Worm (Caenorhabditis elegans) whole organism, L4 larva: ENCODE measurements around the gene ints-11.

ENCODE experiments used
- aly-2 ChIP-seq: sonication (generic microtip); optimal IDR thresholded peaks from 2 replicates; lab custom pipeline; 2018; ENCODE audit warnings: missing biosample characterization, missing genetic modification characterization
- gei-8 ChIP-seq: fragments of 200-800 bp; sonication (Bioruptor generic); optimal IDR thresholded peaks from 2 replicates; lab custom pipeline; 2018; ENCODE audit warnings: mild to moderate bottlenecking, missing genetic modification characterization, missing compliant biosample characterization
- hif-1 ChIP-seq, 2 experiments: sonication (generic microtip); optimal IDR thresholded peaks; 2 replicates each; lab custom pipeline; 2016 to 2017; ENCODE audit warnings: missing compliant biosample characterization in 2 of 2, missing genetic modification characterization in 2 of 2, missing genetic modification reagents in 2 of 2, missing genotype in 2 of 2, mild to moderate bottlenecking in 1 of 2
- nhr-28 ChIP-seq: fragments of 150-350 bp; optimal IDR thresholded peaks from 2 replicates; lab custom pipeline; 2014; ENCODE audit warnings: missing biosample characterization, missing genetic modification characterization
- pqm-1 ChIP-seq: sonication (generic microtip); optimal IDR thresholded peaks from 2 replicates; lab custom pipeline; 2017; ENCODE audit warnings: missing biosample characterization, missing genetic modification characterization

ce11 chrII:8116159-8116558 lies 27.1 kb downstream of the ints-11 start, which contains the start of gene unc-105:
- TF ChIP-seq pqm-1 (no peak), hif-1 (tag; optimal IDR thresholded peaks at IDR 0.05; lab: Kevin White, UChicago) (no peak), nhr-28 (no peak), aly-2 (no peak), gei-8 (GFP tag; lab: Kevin White, UChicago) (no peak)
